Worm (Caenorhabditis elegans): Measurements from ENCODE around the gene ugt-3.
A peak's percentile ranks its signal among the peaks of the same experiment; 100 is the strongest.

DNA sequence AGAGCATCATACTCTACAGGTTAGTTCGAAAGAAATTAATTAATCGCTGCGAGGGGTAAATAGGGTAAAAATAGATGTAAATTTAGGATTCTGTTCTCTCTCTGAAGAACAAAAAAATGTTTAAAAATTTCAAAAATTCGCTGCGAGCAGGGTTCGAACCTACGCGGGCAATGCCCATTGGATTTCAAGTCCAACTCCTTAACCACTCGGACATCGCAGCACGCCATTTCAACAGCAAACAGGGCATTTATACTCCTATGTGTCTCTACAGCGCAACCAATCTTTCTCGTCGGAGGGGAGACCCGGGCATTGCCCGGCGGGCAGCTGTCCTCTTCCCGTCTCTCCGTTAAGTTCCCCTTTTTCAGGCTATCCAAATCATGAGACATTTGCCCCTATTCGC, 19.8 kb downstream of the ugt-3 start:
- TF ChIP-seq ama-1 (optimal IDR thresholded peaks at IDR 0.05) = no peak
- peak; percentile 88 for TF ChIP-seq hnd-1 (tag; optimal IDR thresholded peaks at IDR 0.05)
- TF ChIP-seq hmg-4 (GFP tag; optimal IDR thresholded peaks at IDR 0.05) = peak; percentile 94
- TF ChIP-seq aly-1 (tag; optimal IDR thresholded peaks at IDR 0.05) = peak; percentile 90
- TF ChIP-seq tbx-11 (GFP tag; IDR thresholded peaks at IDR 0.05) = peak; percentile 95
- TF ChIP-seq scrt-1 (GFP tag; IDR thresholded peaks at IDR 0.05) = peak; percentile 98
- peak; percentile 93 for TF ChIP-seq ceh-36 (tag; optimal IDR thresholded peaks at IDR 0.05)
- peak; percentile 85 for TF ChIP-seq ceh-13 (GFP tag; optimal IDR thresholded peaks at IDR 0.05)
- TF ChIP-seq B0310.2 (tag; optimal IDR thresholded peaks at IDR 0.05) = peak; percentile 90
- peak; percentile 94 for TF ChIP-seq tbx-37 (GFP tag; conservative IDR thresholded peaks at IDR 0.05)
- peak; percentile 74 for TF ChIP-seq tra-4 (tag; optimal IDR thresholded peaks at IDR 0.05)

Data from whole organism, early embryonic.